Worm (Caenorhabditis elegans): ENCODE data around the gene F57B1.1.

- TF ChIP-seq bed-3 (GFP tag; optimal IDR thresholded peaks at IDR 0.05): no peak
- no peak for TF ChIP-seq nhr-12 (tag; optimal IDR thresholded peaks at IDR 0.05)
- TF ChIP-seq mls-2 (tag; optimal IDR thresholded peaks at IDR 0.05): no peak
- no peak for TF ChIP-seq snpc-4 (tag; optimal IDR thresholded peaks at IDR 0.05)
These were observed 17.1 kb upstream of the F57B1.1 start for ce11 chrV:13212584-13212983.
